Worm (Caenorhabditis elegans): ENCODE data around the gene nmy-3.

- TF ChIP-seq dao-5 (tag; optimal IDR thresholded peaks at IDR 0.05) (no peak), W03F9.2 (tag; optimal IDR thresholded peaks at IDR 0.05) (no peak)
These were observed 53.4 kb downstream of the nmy-3 start, which contains the start of gene clec-183 for ce11 chrIV:9327706-9328105.

Data from whole organism, L4/young adult.